Worm (Caenorhabditis elegans) whole organism, L4/young adult: ENCODE data around the gene srx-1.

Experiments
- W03F9.2 ChIP-seq: fragments of 150-350 bp; optimal IDR thresholded peaks from 2 replicates; lab custom pipeline; 2014; ENCODE audit warnings: missing biosample characterization, missing genetic modification characterization
- dao-5 ChIP-seq: sonication (generic microtip); optimal IDR thresholded peaks from 2 replicates; lab custom pipeline; 2016; ENCODE audit warnings: missing genotype, missing genetic modification characterization, moderate library complexity, missing compliant biosample characterization

ce11 chrV:9035685-9036084 is 32.2 kb downstream of the srx-1 start, which contains the start of gene srsx-34:
- TF ChIP-seq W03F9.2 (tag; lab: Kevin White, UChicago) (no peak), dao-5 (tag; lab: Kevin White, UChicago) (no peak)
